Worm (Caenorhabditis elegans): Measurements from ENCODE around the gene C18A3.10.

- TF ChIP-seq ztf-4 (tag; optimal IDR thresholded peaks at IDR 0.05) (no peak), nhr-12 (tag; optimal IDR thresholded peaks at IDR 0.05) (no peak), nfya-1 (tag; optimal IDR thresholded peaks at IDR 0.05; ENCODE audit: insufficient read depth) (no peak), R02D3.7 (tag; optimal IDR thresholded peaks at IDR 0.05) (no peak), elt-3 (tag; optimal IDR thresholded peaks at IDR 0.05) (no peak), zag-1 (tag; optimal IDR thresholded peaks at IDR 0.05) (no peak), ztf-11 (tag; optimal IDR thresholded peaks at IDR 0.05) (no peak), fkh-10 (GFP tag; optimal IDR thresholded peaks at IDR 0.05) (no peak), unc-62 (GFP tag; optimal IDR thresholded peaks at IDR 0.05) (no peak), fos-1 (tag; optimal IDR thresholded peaks at IDR 0.05) (no peak), lin-15B (tag; optimal IDR thresholded peaks at IDR 0.05) (no peak), snpc-4 (tag; optimal IDR thresholded peaks at IDR 0.05) (no peak)
Observed at ce11 chrII:5754168-5754567, 38.5 kb upstream of the C18A3.10 start, which contains the start of gene F10C1.8.
